Worm (Caenorhabditis elegans) whole organism, young adult: Measurements from ENCODE around the gene F13A2.3.

Source experiments
- B0035.1 ChIP-seq: sonication (generic microtip); optimal IDR thresholded peaks from 2 replicates; lab custom pipeline; 2016; ENCODE audit warnings: missing genetic modification characterization, mild to moderate bottlenecking, missing compliant biosample characterization, missing genotype, missing genetic modification reagents
- B0261.1 ChIP-seq: sonication (generic microtip); optimal IDR thresholded peaks from 2 replicates; lab custom pipeline; 2016; ENCODE audit warnings: mild to moderate bottlenecking, missing genetic modification characterization, moderate library complexity, missing compliant biosample characterization
- C06A6.2 ChIP-seq: fragments of 200-800 bp; sonication (Bioruptor generic); conservative IDR thresholded peaks from 2 replicates; pipeline ENCODE4 v1.3.6; 2022; ENCODE audit warnings: missing genetic modification characterization, missing compliant biosample characterization
- C17E4.6 ChIP-seq: fragments of 200-800 bp; sonication (Bioruptor generic); IDR thresholded peaks from 2 replicates; pipeline ENCODE4 v1.3.6; 2022; ENCODE audit warnings: missing genetic modification reagents, missing genetic modification characterization, missing compliant biosample characterization
- F22D6.2 ChIP-seq: sonication (generic microtip); optimal IDR thresholded peaks from 2 replicates; lab custom pipeline; 2016; ENCODE audit warnings: mild to moderate bottlenecking, missing genetic modification characterization, missing compliant biosample characterization
- F55B11.4 ChIP-seq: sonication (generic microtip); optimal IDR thresholded peaks from 2 replicates; lab custom pipeline; 2016; ENCODE audit warnings: missing compliant biosample characterization, missing genetic modification characterization, borderline replicate concordance; ENCODE audit not compliant: insufficient read depth
- F57A8.1 ChIP-seq: fragments of 200-800 bp; sonication (Bioruptor generic); optimal IDR thresholded peaks from 2 replicates; lab custom pipeline; 2018; ENCODE audit warnings: mild to moderate bottlenecking, missing genetic modification characterization, moderate library complexity, missing compliant biosample characterization
- F57C9.4 ChIP-seq: sonication (generic microtip); optimal IDR thresholded peaks from 2 replicates; lab custom pipeline; 2017; ENCODE audit warnings: mild to moderate bottlenecking, missing genetic modification characterization, missing compliant biosample characterization
- K12H6.12 ChIP-seq: fragments of 200-800 bp; sonication (Bioruptor generic); optimal IDR thresholded peaks from 2 replicates; lab custom pipeline; 2018; ENCODE audit warnings: mild to moderate bottlenecking, missing genetic modification characterization, missing compliant biosample characterization
- Y53G8AR.9 ChIP-seq: fragments of 200-800 bp; sonication (Bioruptor generic); conservative IDR thresholded peaks from 2 replicates; pipeline ENCODE4 v1.3.6; 2022; ENCODE audit warnings: missing genetic modification reagents, missing genetic modification characterization, missing compliant biosample characterization
- aptf-2 ChIP-seq: fragments of 200-800 bp; sonication (Bioruptor generic); conservative IDR thresholded peaks from 2 replicates; pipeline ENCODE4 v1.3.6; 2022; ENCODE audit warnings: missing genetic modification reagents, missing genetic modification characterization, missing compliant biosample characterization
- athp-1 ChIP-seq: sonication (generic microtip); optimal IDR thresholded peaks from 2 replicates; lab custom pipeline; 2017; ENCODE audit warnings: mild to moderate bottlenecking, missing genetic modification characterization, missing compliant biosample characterization
- attf-5 ChIP-seq: fragments of 200-800 bp; sonication (Bioruptor generic); optimal IDR thresholded peaks from 2 replicates; lab custom pipeline; 2018; ENCODE audit warnings: mild to moderate bottlenecking, missing genetic modification characterization, missing compliant biosample characterization
- attf-6 ChIP-seq: fragments of 200-800 bp; sonication (Bioruptor generic); IDR thresholded peaks from 2 replicates; pipeline ENCODE4 v1.3.6; 2022; ENCODE audit warnings: missing genetic modification reagents, missing genetic modification characterization, missing compliant biosample characterization
- bed-2 ChIP-seq: fragments of 200-800 bp; sonication (Bioruptor generic); IDR thresholded peaks from 2 replicates; pipeline ENCODE4 v1.3.6; 2022; ENCODE audit warnings: missing genetic modification reagents, missing genetic modification characterization, missing compliant biosample characterization
- ccch-3 ChIP-seq: fragments of 200-800 bp; sonication (Bioruptor generic); optimal IDR thresholded peaks from 2 replicates; lab custom pipeline; 2018; ENCODE audit warnings: mild to moderate bottlenecking, missing genetic modification characterization, missing compliant biosample characterization
- ceh-27 ChIP-seq: fragments of 200-800 bp; sonication (Bioruptor generic); optimal IDR thresholded peaks from 2 replicates; lab custom pipeline; 2018; ENCODE audit warnings: mild to moderate bottlenecking, missing genetic modification characterization, moderate library complexity, missing compliant biosample characterization
- ceh-40 ChIP-seq: fragments of 200-800 bp; sonication (Bioruptor generic); IDR thresholded peaks from 2 replicates; pipeline ENCODE4 v1.3.6; 2022; ENCODE audit warnings: missing genetic modification characterization, missing compliant biosample characterization
- ceh-58 ChIP-seq: fragments of 200-800 bp; sonication (Bioruptor generic); IDR thresholded peaks from 2 replicates; pipeline ENCODE4 v1.3.6; 2022; ENCODE audit warnings: missing genetic modification characterization, missing compliant biosample characterization
- egl-18 ChIP-seq: fragments of 200-800 bp; sonication (Bioruptor generic); IDR thresholded peaks from 2 replicates; pipeline ENCODE4 v1.3.6; 2022; ENCODE audit warnings: missing genetic modification reagents, missing genetic modification characterization, missing compliant biosample characterization
- egrh-3 ChIP-seq: fragments of 200-800 bp; sonication (Bioruptor generic); IDR thresholded peaks from 2 replicates; pipeline ENCODE4 v1.3.6; 2022; ENCODE audit warnings: missing genetic modification reagents, missing genetic modification characterization, missing compliant biosample characterization
- ekl-4 ChIP-seq: fragments of 200-800 bp; sonication (Bioruptor generic); IDR thresholded peaks from 2 replicates; pipeline ENCODE4 v1.3.6; 2022; ENCODE audit warnings: missing genetic modification reagents, missing genetic modification characterization, missing compliant biosample characterization
- fkh-3 ChIP-seq: sonication (generic microtip); optimal IDR thresholded peaks from 2 replicates; lab custom pipeline; 2016; ENCODE audit warnings: mild to moderate bottlenecking, missing genetic modification characterization, missing compliant biosample characterization
- gei-17 ChIP-seq: fragments of 200-800 bp; sonication (Bioruptor generic); optimal IDR thresholded peaks from 2 replicates; lab custom pipeline; 2018; ENCODE audit warnings: mild to moderate bottlenecking, missing genetic modification characterization, missing compliant biosample characterization
- hlh-12 ChIP-seq: sonication (generic microtip); optimal IDR thresholded peaks from 2 replicates; lab custom pipeline; 2016; ENCODE audit warnings: missing genetic modification characterization, missing compliant biosample characterization
- hmg-1.2 ChIP-seq: fragments of 200-800 bp; sonication (Bioruptor generic); IDR thresholded peaks from 2 replicates; pipeline ENCODE4 v1.3.6; 2022; ENCODE audit warnings: missing genetic modification reagents, missing genetic modification characterization, missing compliant biosample characterization
- hsf-1 ChIP-seq: fragments of 200-800 bp; sonication (Bioruptor generic); IDR thresholded peaks from 2 replicates; pipeline ENCODE4 v1.3.6; 2022; ENCODE audit warnings: missing genetic modification reagents, missing genetic modification characterization, missing compliant biosample characterization
- let-607 ChIP-seq, 2 experiments: fragments of 200-800 bp in 1 of 2; sonication (Bioruptor generic) in 1 of 2; sonication (generic microtip) in 1 of 2; optimal IDR thresholded peaks; 2 replicates each; lab custom pipeline; 2016 to 2018; ENCODE audit warnings: mild to moderate bottlenecking in 2 of 2, missing compliant biosample characterization in 2 of 2, missing genetic modification characterization in 2 of 2, moderate library complexity in 2 of 2, missing genotype in 1 of 2
- lin-35 ChIP-seq, 3 experiments: fragments of 150-350 bp in 2 of 3; sonication (generic microtip) in 1 of 3; optimal IDR thresholded peaks; 2 replicates each; lab custom pipeline; 2014 to 2018; ENCODE audit warnings: missing biosample characterization in 3 of 3, missing genetic modification characterization in 3 of 3, missing genetic modification reagents in 3 of 3
- lsy-27 ChIP-seq: sonication (generic microtip); optimal IDR thresholded peaks from 2 replicates; lab custom pipeline; 2017; ENCODE audit warnings: missing genetic modification characterization, mild to moderate bottlenecking, missing compliant biosample characterization, antibody characterized with exemption, missing genotype, borderline replicate concordance; ENCODE audit not compliant: insufficient read depth
- madf-3 ChIP-seq: fragments of 200-800 bp; sonication (Bioruptor generic); IDR thresholded peaks from 2 replicates; pipeline ENCODE4 v1.3.6; 2022; ENCODE audit warnings: missing genetic modification reagents, missing genetic modification characterization, missing compliant biosample characterization
- madf-8 ChIP-seq: fragments of 200-800 bp; sonication (Bioruptor generic); conservative IDR thresholded peaks from 2 replicates; pipeline ENCODE4 v1.3.6; 2022; ENCODE audit warnings: missing genetic modification reagents, missing genetic modification characterization, missing compliant biosample characterization
- nfya-1 ChIP-seq: sonication (generic microtip); optimal IDR thresholded peaks from 2 replicates; lab custom pipeline; 2017; ENCODE audit warnings: antibody characterized with exemption, missing compliant biosample characterization, missing genetic modification characterization, borderline replicate concordance; ENCODE audit not compliant: insufficient read depth
- nhr-80 ChIP-seq: sonication (generic microtip); optimal IDR thresholded peaks from 2 replicates; lab custom pipeline; 2016; ENCODE audit warnings: missing genetic modification characterization, missing compliant biosample characterization
- pha-4 ChIP-seq: fragments of 150-350 bp; sonication (generic microtip); optimal IDR thresholded peaks from 2 replicates; lab custom pipeline; 2014; ENCODE audit warnings: missing biosample characterization, missing genetic modification reagents, missing genetic modification characterization
- rpc-1 ChIP-seq, 2 experiments: fragments of 150-350 bp in 1 of 2; sonication (generic microtip) in 1 of 2; optimal IDR thresholded peaks; 2 replicates each; lab custom pipeline; 2014 to 2018; ENCODE audit warnings: missing biosample characterization in 1 of 2, missing genetic modification characterization in 1 of 2, missing genetic modification reagents in 1 of 2, missing genotype in 1 of 2
- sdz-38 ChIP-seq: sonication (generic microtip); optimal IDR thresholded peaks from 2 replicates; lab custom pipeline; 2016; ENCODE audit warnings: missing genotype, missing genetic modification characterization, missing compliant biosample characterization
- snpc-3.4 ChIP-seq: sonication (generic microtip); optimal IDR thresholded peaks from 2 replicates; lab custom pipeline; 2017; ENCODE audit warnings: missing genetic modification characterization, mild to moderate bottlenecking, missing compliant biosample characterization, antibody characterized with exemption, moderate library complexity, missing genotype, missing genetic modification reagents
- snpc-4 ChIP-seq, 5 experiments: fragments of 150-350 bp in 1 of 5; sonication (generic microtip) in 4 of 5; optimal IDR thresholded peaks; 2 replicates each; lab custom pipeline; 2014 to 2018; ENCODE audit warnings: missing genetic modification characterization in 5 of 5, missing biosample characterization in 3 of 5, antibody characterized with exemption in 2 of 5, mild to moderate bottlenecking in 2 of 5, missing compliant biosample characterization in 2 of 5, missing genotype in 2 of 5, moderate library complexity in 2 of 5, missing genetic modification reagents in 1 of 5
- tbx-9 ChIP-seq: sonication (generic microtip); optimal IDR thresholded peaks from 2 replicates; lab custom pipeline; 2016; ENCODE audit warnings: borderline replicate concordance, missing genetic modification characterization, inconsistent platforms, missing compliant biosample characterization
- unc-62 ChIP-seq: fragments of 150-350 bp; optimal IDR thresholded peaks from 2 replicates; lab custom pipeline; 2014; ENCODE audit warnings: missing biosample characterization, missing genetic modification reagents, missing genetic modification characterization
- zfh-2 ChIP-seq: fragments of 200-800 bp; sonication (Bioruptor generic); conservative IDR thresholded peaks from 2 replicates; pipeline ENCODE4 v1.3.6; 2022; ENCODE audit warnings: missing genetic modification reagents, missing genetic modification characterization, missing compliant biosample characterization
- zim-3 ChIP-seq: sonication (generic microtip); optimal IDR thresholded peaks from 2 replicates; lab custom pipeline; 2017; ENCODE audit warnings: mild to moderate bottlenecking, missing genetic modification characterization, moderate library complexity, missing compliant biosample characterization
- ztf-18 ChIP-seq: sonication (generic microtip); optimal IDR thresholded peaks from 2 replicates; lab custom pipeline; 2016; ENCODE audit warnings: missing genotype, mild to moderate bottlenecking, missing genetic modification characterization, missing compliant biosample characterization
- ztf-3 ChIP-seq: fragments of 200-800 bp; sonication (Bioruptor generic); optimal IDR thresholded peaks from 2 replicates; lab custom pipeline; 2018; ENCODE audit warnings: mild to moderate bottlenecking, missing genetic modification characterization, missing compliant biosample characterization
- ztf-6 ChIP-seq: fragments of 200-800 bp; sonication (Bioruptor generic); IDR thresholded peaks from 2 replicates; pipeline ENCODE4 v1.3.6; 2022; ENCODE audit warnings: missing genetic modification reagents, missing genetic modification characterization, missing compliant biosample characterization

The F13A2.3 gene

DNA sequence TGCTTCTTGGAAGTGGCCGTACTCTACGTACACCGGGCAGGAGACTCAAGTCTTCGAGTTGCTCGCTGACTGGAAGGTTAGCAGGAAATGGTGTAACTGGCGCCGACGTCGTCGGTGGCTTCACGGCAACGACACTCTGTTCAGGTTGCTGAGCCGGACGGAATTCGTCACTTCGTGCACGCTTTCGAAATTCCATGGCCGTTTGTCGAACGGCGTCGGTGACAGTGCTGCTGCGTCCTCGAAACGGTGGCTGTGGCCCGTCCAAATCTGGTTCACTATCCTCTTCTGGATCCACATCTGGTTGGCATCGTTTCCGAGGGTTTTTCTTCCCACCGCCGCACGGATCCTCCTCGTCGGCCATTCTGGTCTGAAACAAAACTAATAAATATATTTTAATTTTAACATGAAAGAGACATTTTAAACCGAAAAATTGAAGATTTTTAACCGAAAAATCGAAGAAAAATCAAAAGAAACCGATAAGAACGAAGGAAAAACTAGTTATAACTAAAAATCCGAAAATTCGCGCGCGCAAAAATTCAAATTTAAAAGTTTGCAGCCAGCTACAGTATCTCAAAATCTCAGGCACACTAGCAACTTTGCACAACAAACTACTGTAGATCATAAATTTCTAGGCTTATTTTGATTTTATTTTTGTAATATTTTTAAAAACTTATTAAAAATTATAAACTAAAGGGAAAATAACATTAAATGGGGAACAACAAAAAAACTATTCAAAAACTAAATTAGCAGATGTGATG lies 20.2 kb downstream of the F13A2.3 start, which contains the start of gene F32D1.7:
Gene F32D1.7 (minus strand): TSS at position 367 of the 758 bp plus-strand sequence.
- TF ChIP-seq egrh-3 (GFP tag; lab: Robert Waterston, UW) (no peak), athp-1 (tag; lab: Kevin White, UChicago) (no peak), madf-8 (GFP tag; lab: Robert Waterston, UW) (peak; percentile 98), F57C9.4 (tag; lab: Kevin White, UChicago) (no peak), lsy-27 (tag; lab: Kevin White, UChicago) (no peak), K12H6.12 (tag; lab: Kevin White, UChicago) (no peak), let-607 (tag; optimal IDR thresholded peaks at IDR 0.05; lab: Kevin White, UChicago) (no peak), zfh-2 (GFP tag; lab: Robert Waterston, UW) (peak; percentile 69), bed-2 (GFP tag; lab: Robert Waterston, UW) (no peak), ccch-3 (no peak), ztf-6 (GFP tag; lab: Robert Waterston, UW) (no peak), attf-5 (no peak), ztf-3 (GFP tag; lab: Kevin White, UChicago) (no peak), tbx-9 (tag; lab: Kevin White, UChicago) (no peak), unc-62 (GFP tag; lab: Kevin White, UChicago) (no peak), hmg-1.2 (no peak), snpc-3.4 (tag; lab: Kevin White, UChicago) (peak; percentile 70), egl-18 (GFP tag; lab: Robert Waterston, UW) (no peak), ekl-4 (GFP tag; lab: Robert Waterston, UW) (no peak), lin-35 (GFP tag; optimal IDR thresholded peaks at IDR 0.05; lab: Kevin White, UChicago) (peak in 1 of 3 experiments; percentile 12), B0035.1 (no peak), sdz-38 (tag; lab: Kevin White, UChicago) (no peak), pha-4 (no peak), C17E4.6 (no peak), fkh-3 (no peak), hlh-12 (tag; lab: Kevin White, UChicago) (no peak), rpc-1 (optimal IDR thresholded peaks at IDR 0.05; lab: Kevin White, UChicago) (no peak), rpc-1 (tag; optimal IDR thresholded peaks at IDR 0.05; lab: Kevin White, UChicago) (no peak), Y53G8AR.9 (GFP tag; lab: Robert Waterston, UW) (no peak), F22D6.2 (tag; lab: Kevin White, UChicago) (no peak), zim-3 (no peak), nfya-1 (tag; lab: Kevin White, UChicago) (no peak), snpc-4 (GFP tag; optimal IDR thresholded peaks at IDR 0.05; lab: Kevin White, UChicago) (peak; percentile 6), snpc-4 (tag; optimal IDR thresholded peaks at IDR 0.05; lab: Kevin White, UChicago) (peak in 1 of 4 experiments; percentile 14), C06A6.2 (GFP tag; lab: Robert Waterston, UW) (no peak), ceh-40 (GFP tag; lab: Robert Waterston, UW) (no peak), F55B11.4 (tag; lab: Kevin White, UChicago) (no peak), gei-17 (GFP tag; lab: Kevin White, UChicago) (no peak), F57A8.1 (GFP tag; lab: Kevin White, UChicago) (no peak), ceh-27 (GFP tag; lab: Kevin White, UChicago) (no peak), nhr-80 (tag; lab: Kevin White, UChicago) (no peak), ceh-58 (GFP tag; lab: Robert Waterston, UW) (no peak), hsf-1 (peak; percentile 59; the same call in 1 of the 2 replicates), B0261.1 (no peak), ztf-18 (no peak), aptf-2 (GFP tag; lab: Robert Waterston, UW) (no peak), attf-6 (GFP tag; lab: Robert Waterston, UW) (no peak), madf-3 (GFP tag; lab: Robert Waterston, UW) (no peak)
